Fruit fly (Drosophila melanogaster) whole organism: ENCODE results near the gene Oatp33Ea.

Source experiments
- pan ChIP-seq: fragments of >200 bp; optimal IDR thresholded peaks from 2 replicates; lab custom pipeline; 2017
- psq ChIP-seq: fragments of >200 bp; optimal IDR thresholded peaks from 2 replicates; lab custom pipeline; 2017

DNA sequence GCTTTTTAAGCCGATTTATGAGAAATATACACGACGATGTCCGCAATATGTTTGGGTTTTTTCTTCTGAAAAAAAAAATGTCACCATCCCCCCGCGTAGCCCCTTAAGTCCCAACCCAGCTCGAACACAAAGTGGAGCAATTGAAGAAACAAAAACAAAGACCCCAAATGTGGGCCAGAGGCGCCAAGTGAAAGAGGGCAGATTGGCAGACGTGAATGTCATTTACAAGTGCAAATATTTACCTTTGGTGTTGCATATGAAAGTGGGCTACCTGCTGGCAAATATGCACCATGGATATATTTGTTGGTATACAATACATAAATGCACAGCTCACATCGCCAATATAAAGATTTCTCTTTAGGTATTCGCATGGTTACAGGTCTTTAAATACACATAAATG lies 35.0 kb downstream of the Oatp33Ea start:
- no peak for TF ChIP-seq psq (lab: Kevin White, UChicago)
- no peak for TF ChIP-seq pan (lab: Kevin White, UChicago)
